Worm (Caenorhabditis elegans) whole organism, L3 larva: ENCODE measurements around the gene best-24.

Experiments used
- R02D3.7 ChIP-seq: fragments of 150-350 bp; optimal IDR thresholded peaks from 2 replicates; lab custom pipeline; 2014; ENCODE audit warnings: missing biosample characterization, missing genetic modification characterization
- ZK546.5 ChIP-seq: sonication (generic microtip); optimal IDR thresholded peaks from 2 replicates; lab custom pipeline; 2017; ENCODE audit warnings: missing biosample characterization, missing genetic modification characterization
- aly-2 ChIP-seq: fragments of 150-350 bp; optimal IDR thresholded peaks from 2 replicates; lab custom pipeline; 2014; ENCODE audit warnings: missing biosample characterization, missing genetic modification characterization
- ceh-16 ChIP-seq: sonication (generic microtip); optimal IDR thresholded peaks from 2 replicates; lab custom pipeline; 2017; ENCODE audit warnings: missing biosample characterization, missing genetic modification characterization
- ceh-28 ChIP-seq: fragments of 150-350 bp; optimal IDR thresholded peaks from 2 replicates; lab custom pipeline; 2014; ENCODE audit warnings: missing biosample characterization, missing genetic modification reagents, missing genetic modification characterization
- ceh-82 ChIP-seq: fragments of 150-350 bp; optimal IDR thresholded peaks from 2 replicates; lab custom pipeline; 2014; ENCODE audit warnings: missing biosample characterization, missing genetic modification characterization
- ceh-9 ChIP-seq: sonication (generic microtip); optimal IDR thresholded peaks from 2 replicates; lab custom pipeline; 2018; ENCODE audit warnings: missing biosample characterization, missing genetic modification characterization
- daf-12 ChIP-seq: fragments of 150-350 bp; optimal IDR thresholded peaks from 2 replicates; lab custom pipeline; 2014; ENCODE audit warnings: missing biosample characterization, missing genetic modification reagents, missing genetic modification characterization
- elt-3 ChIP-seq, 3 experiments: fragments of 150-350 bp in 1 of 3; sonication (generic microtip) in 2 of 3; optimal IDR thresholded peaks; 2 replicates in 2 of 3; 4 replicates in 1 of 3; lab custom pipeline; 2014 to 2017; ENCODE audit warnings: missing biosample characterization in 3 of 3, missing genetic modification characterization in 3 of 3
- eor-1 ChIP-seq, 2 experiments: fragments of 150-350 bp; optimal IDR thresholded peaks; 2 replicates each; lab custom pipeline; 2014 to 2018; ENCODE audit warnings: missing biosample characterization in 2 of 2, missing genetic modification characterization in 2 of 2
- fkh-10 ChIP-seq: sonication (generic microtip); optimal IDR thresholded peaks from 2 replicates; lab custom pipeline; 2017; ENCODE audit warnings: missing biosample characterization, missing genetic modification reagents, missing genetic modification characterization
- fkh-2 ChIP-seq: fragments of 150-350 bp; optimal IDR thresholded peaks from 2 replicates; lab custom pipeline; 2014; ENCODE audit warnings: missing biosample characterization, missing genetic modification reagents, missing genetic modification characterization
- fos-1 ChIP-seq: fragments of 150-350 bp; optimal IDR thresholded peaks from 2 replicates; lab custom pipeline; 2014; ENCODE audit warnings: missing biosample characterization, missing genetic modification characterization
- hmg-11 ChIP-seq: sonication (generic microtip); optimal IDR thresholded peaks from 2 replicates; lab custom pipeline; 2016; ENCODE audit warnings: missing genetic modification characterization, missing compliant biosample characterization
- lin-15B ChIP-seq: fragments of 150-350 bp; optimal IDR thresholded peaks from 2 replicates; lab custom pipeline; 2014; ENCODE audit warnings: missing biosample characterization, missing genetic modification characterization
- lsy-12 ChIP-seq: sonication (generic microtip); optimal IDR thresholded peaks from 2 replicates; lab custom pipeline; 2016; ENCODE audit warnings: mild to moderate bottlenecking, missing genetic modification characterization, missing compliant biosample characterization
- mdl-1 ChIP-seq: fragments of 150-350 bp; optimal IDR thresholded peaks from 2 replicates; lab custom pipeline; 2014; ENCODE audit warnings: missing biosample characterization, missing genetic modification characterization
- nfya-1 ChIP-seq: sonication (generic microtip); optimal IDR thresholded peaks from 2 replicates; lab custom pipeline; 2017; ENCODE audit warnings: missing genetic modification characterization, mild to moderate bottlenecking, missing compliant biosample characterization, antibody characterized with exemption, moderate library complexity; ENCODE audit not compliant: insufficient read depth
- nhr-11 ChIP-seq: fragments of 150-350 bp; optimal IDR thresholded peaks from 2 replicates; lab custom pipeline; 2014; ENCODE audit warnings: missing biosample characterization, missing genetic modification characterization
- nhr-12 ChIP-seq: fragments of 150-350 bp; optimal IDR thresholded peaks from 2 replicates; lab custom pipeline; 2014; ENCODE audit warnings: missing biosample characterization, missing genetic modification characterization
- nhr-23 ChIP-seq: fragments of 150-350 bp; optimal IDR thresholded peaks from 2 replicates; lab custom pipeline; 2014; ENCODE audit warnings: missing biosample characterization, missing genetic modification reagents, missing genetic modification characterization
- nhr-237 ChIP-seq: fragments of 150-350 bp; optimal IDR thresholded peaks from 2 replicates; lab custom pipeline; 2014; ENCODE audit warnings: missing biosample characterization, missing genetic modification characterization
- nhr-25 ChIP-seq: sonication (generic microtip); optimal IDR thresholded peaks from 2 replicates; lab custom pipeline; 2017; ENCODE audit warnings: missing biosample characterization, missing genetic modification characterization
- nhr-28 ChIP-seq: fragments of 150-350 bp; optimal IDR thresholded peaks from 2 replicates; lab custom pipeline; 2014; ENCODE audit warnings: missing biosample characterization, missing genetic modification characterization
- nhr-43 ChIP-seq: sonication (generic microtip); optimal IDR thresholded peaks from 2 replicates; lab custom pipeline; 2016; ENCODE audit warnings: mild to moderate bottlenecking, missing genetic modification characterization, missing compliant biosample characterization; ENCODE audit not compliant: poor library complexity, severe bottlenecking
- nhr-67 ChIP-seq: fragments of 150-350 bp; optimal IDR thresholded peaks from 2 replicates; lab custom pipeline; 2014; ENCODE audit warnings: missing biosample characterization, missing genetic modification characterization
- nhr-76 ChIP-seq: fragments of 150-350 bp; sonication (generic microtip); optimal IDR thresholded peaks from 5 replicates; lab custom pipeline; 2014; ENCODE audit warnings: missing biosample characterization, missing genetic modification characterization
- nhr-77 ChIP-seq: fragments of 150-350 bp; optimal IDR thresholded peaks from 2 replicates; lab custom pipeline; 2014; ENCODE audit warnings: missing biosample characterization, missing genetic modification characterization
- pha-4 ChIP-seq: fragments of 150-350 bp; optimal IDR thresholded peaks from 2 replicates; lab custom pipeline; 2014; ENCODE audit warnings: missing biosample characterization, missing genetic modification reagents, missing genetic modification characterization
- pqm-1 ChIP-seq: fragments of 150-350 bp; optimal IDR thresholded peaks from 2 replicates; lab custom pipeline; 2017; ENCODE audit warnings: missing biosample characterization, missing genetic modification characterization, inconsistent platforms
- sea-2 ChIP-seq: fragments of 150-350 bp; sonication (generic microtip); optimal IDR thresholded peaks from 4 replicates; lab custom pipeline; 2014; ENCODE audit warnings: missing biosample characterization, missing genetic modification reagents, missing genetic modification characterization
- snpc-4 ChIP-seq: fragments of 150-350 bp; optimal IDR thresholded peaks from 2 replicates; lab custom pipeline; 2014; ENCODE audit warnings: missing biosample characterization, missing genetic modification characterization
- tbx-2 ChIP-seq: sonication (generic microtip); optimal IDR thresholded peaks from 2 replicates; lab custom pipeline; 2016; ENCODE audit warnings: mild to moderate bottlenecking, missing genetic modification characterization, missing compliant biosample characterization
- unc-39 ChIP-seq: sonication (generic microtip); optimal IDR thresholded peaks from 4 replicates; lab custom pipeline; 2017; ENCODE audit warnings: missing biosample characterization, missing genetic modification characterization
- zag-1 ChIP-seq: fragments of 150-350 bp; optimal IDR thresholded peaks from 2 replicates; lab custom pipeline; 2014; ENCODE audit warnings: missing biosample characterization, missing genetic modification characterization
- ztf-11 ChIP-seq: fragments of 150-350 bp; optimal IDR thresholded peaks from 2 replicates; lab custom pipeline; 2014; ENCODE audit warnings: missing biosample characterization, missing genetic modification characterization

Gene best-24

DNA sequence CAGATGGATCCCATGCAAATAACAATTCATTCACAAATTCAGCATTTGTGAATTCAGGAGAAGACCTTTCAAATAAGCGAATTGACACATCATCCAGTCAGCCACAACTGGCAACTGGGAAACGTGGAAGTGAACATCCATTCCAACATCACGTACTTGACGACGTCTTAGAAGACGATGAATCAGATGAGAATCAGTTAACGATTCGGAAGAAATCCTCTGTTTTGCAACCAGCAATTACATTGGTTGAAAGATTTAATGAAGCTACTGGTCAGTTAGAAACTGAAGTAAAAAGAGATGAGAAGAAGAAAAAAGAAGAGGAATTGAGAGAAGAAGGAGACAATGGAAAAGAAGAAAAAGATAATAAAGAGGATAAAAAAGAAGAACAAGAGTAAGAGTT, 2.6 kb downstream of the best-24 start:
- no peak for TF ChIP-seq ZK546.5 (tag; lab: Kevin White, UChicago)
- TF ChIP-seq pqm-1 (tag; lab: Kevin White, UChicago): no peak
- TF ChIP-seq tbx-2 (tag; lab: Kevin White, UChicago): no peak
- TF ChIP-seq nhr-43 (tag; lab: Kevin White, UChicago): no peak
- no peak for TF ChIP-seq R02D3.7
- no peak for TF ChIP-seq nhr-12
- no peak for TF ChIP-seq lin-15B (tag; lab: Kevin White, UChicago)
- TF ChIP-seq nhr-237 (tag; lab: Kevin White, UChicago): no peak
- no peak for TF ChIP-seq nhr-67 (tag; lab: Kevin White, UChicago)
- TF ChIP-seq zag-1 (tag; lab: Kevin White, UChicago): no peak
- no peak for TF ChIP-seq nhr-28
- TF ChIP-seq ceh-16: no peak
- no peak for TF ChIP-seq mdl-1 (tag; lab: Kevin White, UChicago)
- no peak for TF ChIP-seq ceh-82 (tag; lab: Kevin White, UChicago)
- no peak for TF ChIP-seq snpc-4 (tag; lab: Kevin White, UChicago)
- no peak for TF ChIP-seq unc-39 (tag; lab: Kevin White, UChicago)
- TF ChIP-seq daf-12 (tag; lab: Kevin White, UChicago): no peak
- TF ChIP-seq lsy-12: no peak
- no peak for TF ChIP-seq ceh-28 (tag; lab: Kevin White, UChicago)

DNA sequence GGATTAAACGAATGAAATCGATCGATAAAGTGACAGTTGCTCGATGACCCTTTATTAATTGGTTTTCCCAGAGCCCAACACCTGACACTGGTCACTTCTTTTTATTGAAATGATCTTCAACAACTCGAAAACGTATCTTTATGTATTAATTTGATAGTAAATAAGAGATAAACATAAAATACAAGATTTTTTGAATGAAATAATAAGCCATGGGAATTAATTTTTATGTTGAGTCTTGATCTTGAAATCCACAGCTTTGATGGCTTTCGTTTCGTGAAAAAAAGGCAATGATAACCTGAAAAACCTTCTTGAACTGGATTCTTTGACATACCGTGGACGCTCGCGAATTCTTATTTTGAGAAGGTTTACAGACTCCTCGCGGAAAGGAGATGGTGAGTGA, 6.7 kb downstream of the best-24 start, which contains the start of gene pcp-5:
TSS of gene pcp-5 (minus strand) at position 101 of the 400 bp plus-strand sequence.
- TF ChIP-seq nhr-11 (no peak), lsy-12 (no peak), ztf-11 (tag; lab: Kevin White, UChicago) (no peak), zag-1 (tag; lab: Kevin White, UChicago) (no peak), tbx-2 (tag; lab: Kevin White, UChicago) (no peak), nhr-67 (tag; lab: Kevin White, UChicago) (no peak), snpc-4 (tag; lab: Kevin White, UChicago) (no peak), R02D3.7 (no peak), daf-12 (tag; lab: Kevin White, UChicago) (no peak), nhr-76 (no peak), aly-2 (tag; lab: Kevin White, UChicago) (no peak), eor-1 (tag; optimal IDR thresholded peaks at IDR 0.05; lab: Kevin White, UChicago) (no peak), nhr-77 (tag; lab: Kevin White, UChicago) (no peak), nhr-12 (no peak)

DNA sequence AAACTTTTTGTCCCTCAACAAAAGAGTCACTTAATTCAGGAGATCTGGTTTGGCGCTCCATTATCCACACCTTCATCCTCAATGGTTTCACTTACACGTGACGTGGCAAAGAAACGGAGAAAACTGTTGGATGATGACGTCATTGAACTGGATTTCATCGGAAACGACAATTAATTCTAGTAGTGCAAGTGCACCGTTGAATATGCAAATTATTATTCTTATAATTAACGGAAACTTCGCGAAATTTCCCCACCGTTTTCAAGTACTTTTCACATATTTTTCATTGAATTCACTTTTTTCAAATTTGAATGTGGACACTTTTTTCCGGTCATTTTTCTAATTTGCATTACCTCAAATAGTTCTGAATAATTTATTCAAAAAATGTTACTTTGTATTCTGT, 8.4 kb downstream of the best-24 start, which contains the start of gene ZK688.1:
TSS of gene ZK688.1 (plus strand) at position 301 of the 400 bp plus-strand sequence.
- no peak for TF ChIP-seq nhr-25 (tag; lab: Kevin White, UChicago)
- TF ChIP-seq nhr-237 (tag; lab: Kevin White, UChicago): no peak
- TF ChIP-seq nhr-11: no peak
- TF ChIP-seq, all 47 proteins: peak for 0

DNA sequence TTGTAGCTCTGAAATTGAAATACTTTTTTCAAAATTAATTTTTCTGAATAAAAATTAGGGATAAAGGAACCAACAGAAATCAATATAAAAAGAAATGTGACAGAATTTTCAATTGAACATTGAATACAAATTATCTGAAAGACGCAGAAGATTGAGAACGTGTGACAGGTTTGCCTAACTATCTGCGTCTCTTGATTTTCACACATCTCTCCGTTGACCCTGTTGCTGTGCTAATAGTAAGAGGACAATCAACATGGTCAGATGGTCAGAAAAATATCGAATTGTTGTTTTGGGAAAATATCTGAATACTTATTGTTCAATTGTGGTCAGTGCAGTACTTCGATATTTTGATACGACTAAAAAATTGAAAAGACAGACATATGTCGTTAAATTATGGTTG, 10.8 kb downstream of the best-24 start, which contains the start of gene ZK688.7:
TSS of gene ZK688.7 (minus strand) at position 14 of the 400 bp plus-strand sequence.
- TF ChIP-seq nhr-67 (tag; lab: Kevin White, UChicago) (no peak), pha-4 (peak; percentile 52), lin-15B (tag; lab: Kevin White, UChicago) (no peak), nhr-43 (tag; lab: Kevin White, UChicago) (no peak), nhr-23 (peak; percentile 68), nhr-25 (tag; lab: Kevin White, UChicago) (peak; percentile 59), hmg-11 (no peak), fos-1 (tag; lab: Kevin White, UChicago) (no peak), nfya-1 (tag; lab: Kevin White, UChicago) (peak; percentile 28)

DNA sequence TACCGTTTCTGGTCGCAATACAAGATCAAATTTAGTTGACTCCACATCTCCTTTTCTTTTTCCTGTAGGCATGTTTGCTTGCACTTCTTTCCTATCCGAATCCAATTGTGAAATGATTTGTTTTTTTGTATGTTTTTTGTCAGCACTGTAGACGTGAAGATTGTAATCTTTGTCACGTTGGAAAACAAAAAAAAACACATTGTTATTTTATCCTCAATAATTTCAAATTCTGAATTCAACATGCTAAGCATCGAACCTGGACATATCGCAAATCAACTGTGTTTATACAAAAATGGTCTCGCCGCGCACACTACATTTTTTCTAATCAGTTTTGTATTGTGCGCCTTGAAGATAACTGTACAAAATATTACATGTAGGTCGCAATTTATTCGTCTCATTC, 12.7 kb downstream of the best-24 start, which contains the start of gene ZK688.12:
TSS of gene ZK688.12 (minus strand) at position 101 of the 400 bp plus-strand sequence.
- TF ChIP-seq snpc-4 (tag; lab: Kevin White, UChicago): no peak
- no peak for TF ChIP-seq fkh-10 (GFP tag; lab: Kevin White, UChicago)
- no peak for TF ChIP-seq lin-15B (tag; lab: Kevin White, UChicago)
- no peak for TF ChIP-seq ztf-11 (tag; lab: Kevin White, UChicago)
- no peak for TF ChIP-seq tbx-2 (tag; lab: Kevin White, UChicago)
- TF ChIP-seq fkh-2 (tag; lab: Kevin White, UChicago): no peak
- TF ChIP-seq R02D3.7: no peak
- TF ChIP-seq ceh-16: no peak
- no peak for TF ChIP-seq ceh-9 (tag; lab: Kevin White, UChicago)
- TF ChIP-seq elt-3 (tag; optimal IDR thresholded peaks at IDR 0.05; lab: Kevin White, UChicago): no peak
- TF ChIP-seq nhr-11: no peak
- TF ChIP-seq nhr-23: no peak
- no peak for TF ChIP-seq nfya-1 (tag; lab: Kevin White, UChicago)
- no peak for TF ChIP-seq sea-2
- TF ChIP-seq, all 47 proteins: peak for 0
